Fruit fly (Drosophila melanogaster) whole organism, embryonic: Measurements from ENCODE around the gene CG8312.

Source experiments
- BEAF-32 ChIP-seq: fragments of 200-800 bp; sonication (Bioruptor generic); optimal IDR thresholded peaks from 3 replicates; lab custom pipeline; 2017; ENCODE audit warnings: missing biosample characterization, missing genetic modification characterization, mild to moderate bottlenecking, moderate library complexity, missing genetic modification reagents
- Bgb ChIP-seq: fragments of 200-800 bp; sonication (Bioruptor generic); IDR thresholded peaks from 2 replicates; pipeline ENCODE4 v1.3.6; 2022; ENCODE audit warnings: missing biosample characterization, missing genetic modification characterization; ENCODE audit not compliant: partially characterized antibody
- Blimp-1 ChIP-seq: fragments of 200-800 bp; sonication (Bioruptor generic); optimal IDR thresholded peaks from 3 replicates; lab custom pipeline; 2018; ENCODE audit warnings: missing biosample characterization, missing genetic modification characterization, mild to moderate bottlenecking, moderate library complexity, missing genetic modification reagents
- CG10959 ChIP-seq: fragments of 200-800 bp; sonication (Bioruptor generic); IDR thresholded peaks from 2 replicates; pipeline ENCODE4 v1.3.6; 2022; ENCODE audit warnings: missing biosample characterization, missing genetic modification characterization
- CG11560 ChIP-seq: fragments of 200-800 bp; sonication (Bioruptor generic); IDR thresholded peaks from 3 replicates; pipeline ENCODE4 v1.3.6; 2022; ENCODE audit warnings: missing biosample characterization, missing genetic modification characterization
- CG12071 ChIP-seq: fragments of 200-800 bp; sonication (Bioruptor generic); optimal IDR thresholded peaks from 3 replicates; lab custom pipeline; 2018; ENCODE audit warnings: missing biosample characterization, mild to moderate bottlenecking, missing genetic modification characterization
- CG12942 ChIP-seq: fragments of 200-800 bp; sonication (Bioruptor generic); optimal IDR thresholded peaks from 3 replicates; lab custom pipeline; 2016; ENCODE audit warnings: missing biosample characterization, missing genetic modification characterization
- CG15269 ChIP-seq: fragments of 200-800 bp; sonication (Bioruptor generic); optimal IDR thresholded peaks from 2 replicates; lab custom pipeline; 2018; ENCODE audit warnings: missing biosample characterization, mild to moderate bottlenecking, missing genetic modification characterization, moderate library complexity
- CG17361 ChIP-seq: fragments of 200-800 bp; sonication (Bioruptor generic); IDR thresholded peaks from 3 replicates; pipeline ENCODE4 v1.3.6; 2022; ENCODE audit warnings: missing biosample characterization, missing genetic modification characterization
- CG17568 ChIP-seq: fragments of 200-800 bp; sonication (Bioruptor generic); optimal IDR thresholded peaks from 2 replicates; lab custom pipeline; 2018; ENCODE audit warnings: missing biosample characterization, mild to moderate bottlenecking, missing genetic modification characterization, moderate library complexity
- CG17829 ChIP-seq: fragments of 200-800 bp; optimal IDR thresholded peaks from 2 replicates; lab custom pipeline; 2019; ENCODE audit warnings: missing biosample characterization, mild to moderate bottlenecking, missing genetic modification characterization, moderate library complexity
- CG18599 ChIP-seq: fragments of 200-800 bp; sonication (Bioruptor generic); optimal IDR thresholded peaks from 3 replicates; lab custom pipeline; 2017; ENCODE audit warnings: missing biosample characterization, missing genetic modification characterization, mild to moderate bottlenecking, moderate library complexity, missing genetic modification reagents
- CG18764 ChIP-seq: fragments of 200-800 bp; sonication (Bioruptor generic); optimal IDR thresholded peaks from 3 replicates; lab custom pipeline; 2016; ENCODE audit warnings: missing biosample characterization, missing genetic modification characterization
- CG33557 ChIP-seq: fragments of 200-800 bp; sonication (Bioruptor generic); optimal IDR thresholded peaks from 2 replicates; lab custom pipeline; 2019; ENCODE audit warnings: missing biosample characterization, mild to moderate bottlenecking, missing genetic modification characterization, moderate library complexity
- CG34422 ChIP-seq: fragments of 200-800 bp; sonication (Bioruptor generic); IDR thresholded peaks from 3 replicates; pipeline ENCODE4 v1.3.6; 2022; ENCODE audit warnings: missing biosample characterization, missing genetic modification characterization
- CG5180 ChIP-seq: fragments of 200-800 bp; sonication (Bioruptor generic); optimal IDR thresholded peaks from 3 replicates; lab custom pipeline; 2017; ENCODE audit warnings: missing biosample characterization, missing genetic modification characterization, mild to moderate bottlenecking, moderate library complexity, missing genetic modification reagents
- CG5953 ChIP-seq: fragments of 200-800 bp; sonication (Bioruptor generic); IDR thresholded peaks from 2 replicates; pipeline ENCODE4 v1.3.6; 2022; ENCODE audit warnings: missing biosample characterization, missing genetic modification characterization
- CG6854 ChIP-seq: fragments of 200-800 bp; sonication (Bioruptor generic); optimal IDR thresholded peaks from 3 replicates; lab custom pipeline; 2017; ENCODE audit warnings: missing biosample characterization, mild to moderate bottlenecking, missing genetic modification characterization
- CG7357 ChIP-seq: fragments of 200-800 bp; sonication (Bioruptor generic); IDR thresholded peaks from 3 replicates; pipeline ENCODE4 v1.3.6; 2022; ENCODE audit warnings: missing biosample characterization, missing genetic modification characterization
- CG9876 ChIP-seq: fragments of 200-800 bp; sonication (Bioruptor generic); optimal IDR thresholded peaks from 2 replicates; lab custom pipeline; 2016; ENCODE audit warnings: missing biosample characterization, missing genetic modification characterization
- D19A ChIP-seq: fragments of 200-800 bp; optimal IDR thresholded peaks from 3 replicates; lab custom pipeline; 2019; ENCODE audit warnings: missing biosample characterization, mild to moderate bottlenecking, missing genetic modification characterization, moderate library complexity
- Fer2 ChIP-seq: fragments of 200-800 bp; sonication (Bioruptor generic); optimal IDR thresholded peaks from 2 replicates; lab custom pipeline; 2018; ENCODE audit warnings: missing biosample characterization, mild to moderate bottlenecking, missing genetic modification characterization, moderate library complexity
- HLH54F ChIP-seq: fragments of 200-800 bp; sonication (Bioruptor generic); optimal IDR thresholded peaks from 3 replicates; lab custom pipeline; 2016; ENCODE audit warnings: missing biosample characterization, missing genetic modification characterization
- Meics ChIP-seq: fragments of 200-800 bp; sonication (Bioruptor generic); optimal IDR thresholded peaks from 2 replicates; lab custom pipeline; 2017; ENCODE audit warnings: missing biosample characterization, mild to moderate bottlenecking, missing genetic modification characterization
- Neu2 ChIP-seq: fragments of 200-800 bp; sonication (Bioruptor generic); optimal IDR thresholded peaks from 3 replicates; lab custom pipeline; 2016; ENCODE audit warnings: missing biosample characterization, missing genetic modification characterization, borderline replicate concordance
- Scr ChIP-seq: fragments of 200-800 bp; sonication (Bioruptor generic); IDR thresholded peaks from 2 replicates; pipeline ENCODE4 v1.3.6; 2022; ENCODE audit warnings: missing biosample characterization, missing genetic modification characterization; ENCODE audit not compliant: partially characterized antibody
- bab2 ChIP-seq: fragments of 200-800 bp; sonication (Bioruptor generic); optimal IDR thresholded peaks from 2 replicates; lab custom pipeline; 2016; ENCODE audit warnings: missing biosample characterization, missing genetic modification characterization
- caup ChIP-seq: fragments of 200-800 bp; sonication (Bioruptor generic); optimal IDR thresholded peaks from 3 replicates; lab custom pipeline; 2017; ENCODE audit warnings: missing biosample characterization, mild to moderate bottlenecking, missing genetic modification characterization, moderate library complexity; ENCODE audit not compliant: severe bottlenecking
- cg ChIP-seq: fragments of 200-800 bp; sonication (Bioruptor generic); optimal IDR thresholded peaks from 3 replicates; lab custom pipeline; 2019; ENCODE audit warnings: missing biosample characterization, mild to moderate bottlenecking, missing genetic modification characterization, moderate library complexity
- chn ChIP-seq: fragments of 200-800 bp; sonication (Bioruptor generic); optimal IDR thresholded peaks from 2 replicates; lab custom pipeline; 2016; ENCODE audit warnings: missing biosample characterization, missing genetic modification characterization
- cwo ChIP-seq: fragments of 200-800 bp; sonication (Bioruptor generic); optimal IDR thresholded peaks from 3 replicates; lab custom pipeline; 2017; ENCODE audit warnings: missing biosample characterization, missing genetic modification characterization, mild to moderate bottlenecking, moderate library complexity, missing genetic modification reagents
- dimm ChIP-seq: fragments of 200-800 bp; sonication (Bioruptor generic); IDR thresholded peaks from 2 replicates; pipeline ENCODE4 v1.3.6; 2022; ENCODE audit warnings: missing biosample characterization, missing genetic modification characterization
- dpn ChIP-seq, 2 experiments: fragments of 200-800 bp; sonication (Bioruptor generic); optimal IDR thresholded peaks; 3 replicates each; lab custom pipeline; 2016; ENCODE audit warnings: missing biosample characterization in 2 of 2, missing genetic modification characterization in 2 of 2
- eve ChIP-seq, 2 experiments: fragments of >200 bp; optimal IDR thresholded peaks; 2 replicates each; lab custom pipeline; 2017; ENCODE audit warnings: missing biosample characterization in 2 of 2, missing genetic modification characterization in 2 of 2
- fd64A ChIP-seq: fragments of 200-800 bp; sonication (Bioruptor generic); optimal IDR thresholded peaks from 3 replicates; lab custom pipeline; 2018; ENCODE audit warnings: missing biosample characterization, mild to moderate bottlenecking, missing genetic modification characterization
- gcm ChIP-seq: fragments of 200-800 bp; sonication (Bioruptor generic); optimal IDR thresholded peaks from 2 replicates; lab custom pipeline; 2019; ENCODE audit warnings: missing biosample characterization, mild to moderate bottlenecking, missing genetic modification characterization, moderate library complexity
- gcm2 ChIP-seq: fragments of 200-800 bp; sonication (Bioruptor generic); optimal IDR thresholded peaks from 2 replicates; lab custom pipeline; 2016; ENCODE audit warnings: missing biosample characterization, missing genetic modification characterization
- knrl ChIP-seq: fragments of 200-800 bp; sonication (Bioruptor generic); IDR thresholded peaks from 3 replicates; pipeline ENCODE4 v1.3.6; 2022; ENCODE audit warnings: missing biosample characterization, missing genetic modification characterization; ENCODE audit not compliant: partially characterized antibody
- lilli ChIP-seq: fragments of 200-800 bp; sonication (Bioruptor generic); optimal IDR thresholded peaks from 3 replicates; lab custom pipeline; 2016; ENCODE audit warnings: missing biosample characterization, missing genetic modification characterization
- mld ChIP-seq: fragments of 200-800 bp; sonication (Bioruptor generic); IDR thresholded peaks from 3 replicates; pipeline ENCODE4 v1.3.6; 2022; ENCODE audit warnings: missing biosample characterization, missing genetic modification characterization; ENCODE audit not compliant: partially characterized antibody
- nau ChIP-seq: fragments of 200-800 bp; sonication (Bioruptor generic); optimal IDR thresholded peaks from 3 replicates; lab custom pipeline; 2017; ENCODE audit warnings: missing biosample characterization, mild to moderate bottlenecking, missing genetic modification characterization, missing genetic modification reagents
- phol ChIP-seq: fragments of 200-800 bp; sonication (Bioruptor generic); optimal IDR thresholded peaks from 3 replicates; lab custom pipeline; 2018; ENCODE audit warnings: missing biosample characterization, mild to moderate bottlenecking, missing genetic modification characterization, moderate library complexity
- ro ChIP-seq: fragments of 200-800 bp; sonication (Bioruptor generic); IDR thresholded peaks from 2 replicates; pipeline ENCODE4 v1.3.6; 2022; ENCODE audit warnings: missing biosample characterization, missing genetic modification characterization
- sens ChIP-seq: fragments of 200-800 bp; sonication (Bioruptor generic); peaks from one replicate; lab custom pipeline; 2016; ENCODE audit warnings: missing biosample characterization, missing genetic modification characterization
- sisA ChIP-seq: fragments of 200-800 bp; sonication (Bioruptor generic); IDR thresholded peaks from 2 replicates; pipeline ENCODE4 v1.3.6; 2022; ENCODE audit warnings: missing biosample characterization, missing genetic modification characterization
- ssp ChIP-seq: fragments of 200-800 bp; sonication (Bioruptor generic); IDR thresholded peaks from 2 replicates; pipeline ENCODE4 v1.3.6; 2022; ENCODE audit warnings: missing biosample characterization, missing genetic modification characterization
- trem ChIP-seq: fragments of 200-800 bp; optimal IDR thresholded peaks from 3 replicates; lab custom pipeline; 2019; ENCODE audit warnings: missing biosample characterization, mild to moderate bottlenecking, missing genetic modification characterization, moderate library complexity
- tup ChIP-seq: fragments of 200-800 bp; sonication (Bioruptor generic); optimal IDR thresholded peaks from 2 replicates; lab custom pipeline; 2016; ENCODE audit warnings: missing biosample characterization, mild to moderate bottlenecking, missing genetic modification characterization, moderate library complexity
- vnd ChIP-seq: fragments of 200-800 bp; sonication (Bioruptor generic); IDR thresholded peaks from 3 replicates; pipeline ENCODE4 v1.3.6; 2022; ENCODE audit warnings: missing biosample characterization, missing genetic modification characterization; ENCODE audit not compliant: partially characterized antibody

The CG8312 gene

dm6 chr3R:9559413-9560014, 31.6 kb upstream of the CG8312 start, which contains the start of the genes AP-1mu and MBD-like (continued):
- no peak for TF ChIP-seq gcm2 (GFP tag; lab: Kevin White, UChicago)
- no peak for TF ChIP-seq CG17568 (GFP tag; lab: Kevin White, UChicago)
- TF ChIP-seq Blimp-1 (GFP tag; lab: Kevin White, UChicago): peak; percentile 0
- no peak for TF ChIP-seq CG5180 (GFP tag; lab: Kevin White, UChicago)
- TF ChIP-seq fd64A (GFP tag; lab: Kevin White, UChicago): no peak
- peak; percentile 57 for TF ChIP-seq CG17829
- no peak for TF ChIP-seq cg (GFP tag; lab: Kevin White, UChicago)
- no peak for TF ChIP-seq CG6854 (GFP tag; lab: Kevin White, UChicago)
- TF ChIP-seq vnd (GFP tag; lab: Robert Waterston, UW): no peak
- TF ChIP-seq CG34422 (GFP tag; lab: Robert Waterston, UW): peak; percentile 59; the same call in 1 of the 3 replicates
- TF ChIP-seq trem (tag; lab: Kevin White, UChicago): peak; percentile 80
- no peak for TF ChIP-seq CG9876 (GFP tag; lab: Kevin White, UChicago)
- peak; percentile 11 for TF ChIP-seq Fer2 (tag; lab: Kevin White, UChicago)
- peak; percentile 62 for TF ChIP-seq bab2 (GFP tag; lab: Kevin White, UChicago)
- TF ChIP-seq CG18599 (GFP tag; lab: Kevin White, UChicago): no peak
- TF ChIP-seq dimm (GFP tag; lab: Robert Waterston, UW): no peak
- TF ChIP-seq knrl (GFP tag; lab: Robert Waterston, UW): peak; percentile 42; the same call in 1 of the 3 replicates
- peak; percentile 58 for TF ChIP-seq tup (GFP tag; lab: Kevin White, UChicago)
- peak; percentile 56 for TF ChIP-seq Scr
- TF ChIP-seq Neu2 (GFP tag; lab: Kevin White, UChicago): no peak
- TF ChIP-seq sisA: peak; percentile 56
- peak; percentile 92 for TF ChIP-seq sens (GFP tag; lab: Kevin White, UChicago)
- TF ChIP-seq CG12071 (GFP tag; lab: Kevin White, UChicago): no peak
- peak; percentile 85 for TF ChIP-seq lilli (GFP tag; lab: Kevin White, UChicago)
- TF ChIP-seq eve (GFP tag; optimal IDR thresholded peaks at IDR 0.05; lab: Kevin White, UChicago): no peak
- peak; percentile 77 for TF ChIP-seq chn (GFP tag; lab: Kevin White, UChicago)
- 0 out of 3 replicates have a peak, but pooled peaks have one; percentile 17 for TF ChIP-seq mld (GFP tag; lab: Robert Waterston, UW)
- no peak for TF ChIP-seq cwo (GFP tag; lab: Kevin White, UChicago)
- TF ChIP-seq CG18764: peak; percentile 28
- peak; percentile 53 for TF ChIP-seq CG33557
- peak; percentile 35; the same call in 1 of the 2 replicates for TF ChIP-seq ssp (GFP tag; lab: Robert Waterston, UW)
- peak; percentile 75 for TF ChIP-seq phol (tag; lab: Kevin White, UChicago)
- TF ChIP-seq caup (GFP tag; lab: Kevin White, UChicago): peak; percentile 33
- TF ChIP-seq Bgb (GFP tag; lab: Robert Waterston, UW): no peak
- TF ChIP-seq BEAF-32 (GFP tag; lab: Kevin White, UChicago): peak; percentile 64
- no peak for TF ChIP-seq CG10959 (GFP tag; lab: Robert Waterston, UW)
- TF ChIP-seq HLH54F: peak; percentile 80
- peak; percentile 61 for TF ChIP-seq CG12942 (GFP tag; lab: Kevin White, UChicago)
- no peak for TF ChIP-seq ro
- TF ChIP-seq dpn (GFP tag; optimal IDR thresholded peaks at IDR 0.05; lab: Kevin White, UChicago): peak; percentile 62 to 75
- peak; percentile 48 for TF ChIP-seq Meics
- no peak for TF ChIP-seq CG5953 (GFP tag; lab: Robert Waterston, UW)
- peak; percentile 29; the same call in 1 of the 3 replicates for TF ChIP-seq CG7357 (GFP tag; lab: Robert Waterston, UW)
- no peak for TF ChIP-seq CG15269 (tag; lab: Kevin White, UChicago)
- peak; percentile 76 for TF ChIP-seq CG17361 (GFP tag; lab: Robert Waterston, UW)
- no peak for TF ChIP-seq D19A (tag; lab: Kevin White, UChicago)
- peak; percentile 38 for TF ChIP-seq gcm (GFP tag; lab: Kevin White, UChicago)
- TF ChIP-seq nau (GFP tag; lab: Kevin White, UChicago): no peak
- no peak for TF ChIP-seq CG11560 (tag; lab: Robert Waterston, UW)
